Fruit fly (Drosophila melanogaster) whole organism, embryonic: Measurements from ENCODE around the gene CG42324.

Experiments
- CG1024 ChIP-seq: fragments of 200-800 bp; sonication (Bioruptor generic); IDR thresholded peaks from 2 replicates; pipeline ENCODE4 v1.3.6; 2022; ENCODE audit warnings: missing biosample characterization, missing genetic modification characterization
- CG11085 ChIP-seq: fragments of 200-800 bp; sonication (Bioruptor generic); IDR thresholded peaks from 2 replicates; pipeline ENCODE4 v1.3.6; 2022; ENCODE audit warnings: missing biosample characterization, missing genetic modification characterization
- CG11456 ChIP-seq: fragments of 200-800 bp; sonication (Bioruptor generic); IDR thresholded peaks from 3 replicates; pipeline ENCODE4 v1.3.6; 2022; ENCODE audit warnings: missing biosample characterization, missing genetic modification characterization
- CG11504 ChIP-seq: fragments of 200-800 bp; sonication (Bioruptor generic); optimal IDR thresholded peaks from 3 replicates; lab custom pipeline; 2019; ENCODE audit warnings: missing biosample characterization, mild to moderate bottlenecking, missing genetic modification characterization, moderate library complexity
- CG12104 ChIP-seq: fragments of 200-800 bp; sonication (Bioruptor generic); optimal IDR thresholded peaks from 3 replicates; lab custom pipeline; 2016; ENCODE audit warnings: missing biosample characterization, missing genetic modification characterization
- CG12155 ChIP-seq: fragments of 200-800 bp; sonication (Bioruptor generic); optimal IDR thresholded peaks from 3 replicates; lab custom pipeline; 2016; ENCODE audit warnings: missing biosample characterization, missing genetic modification characterization
- CG12744 ChIP-seq: fragments of 200-800 bp; sonication (Bioruptor generic); optimal IDR thresholded peaks from 2 replicates; lab custom pipeline; 2016; ENCODE audit warnings: missing biosample characterization, missing genetic modification characterization
- CG14050 ChIP-seq: fragments of 200-800 bp; sonication (Bioruptor generic); IDR thresholded peaks from 3 replicates; pipeline ENCODE4 v1.3.6; 2022; ENCODE audit warnings: missing biosample characterization, missing genetic modification characterization
- CG15011 ChIP-seq: fragments of 200-800 bp; sonication (Bioruptor generic); optimal IDR thresholded peaks from 3 replicates; lab custom pipeline; 2018; ENCODE audit warnings: missing biosample characterization, mild to moderate bottlenecking, missing genetic modification characterization
- CG15479 ChIP-seq: fragments of 200-800 bp; sonication (Bioruptor generic); optimal IDR thresholded peaks from 3 replicates; lab custom pipeline; 2019; ENCODE audit warnings: missing biosample characterization, mild to moderate bottlenecking, missing genetic modification characterization, moderate library complexity
- CG1602 ChIP-seq: fragments of 200-800 bp; sonication (Bioruptor generic); optimal IDR thresholded peaks from 3 replicates; lab custom pipeline; 2016; ENCODE audit warnings: missing biosample characterization, missing genetic modification characterization
- CG18619 ChIP-seq: fragments of 200-800 bp; sonication (Bioruptor generic); optimal IDR thresholded peaks from 3 replicates; lab custom pipeline; 2017; ENCODE audit warnings: missing biosample characterization, mild to moderate bottlenecking, missing genetic modification characterization
- CG2116 ChIP-seq: fragments of 200-800 bp; sonication (Bioruptor generic); optimal IDR thresholded peaks from 3 replicates; lab custom pipeline; 2018; ENCODE audit warnings: missing biosample characterization, mild to moderate bottlenecking, missing genetic modification characterization
- CG2120 ChIP-seq: fragments of 200-800 bp; sonication (Bioruptor generic); optimal IDR thresholded peaks from 3 replicates; lab custom pipeline; 2016; ENCODE audit warnings: missing biosample characterization, missing genetic modification characterization
- CG30020 ChIP-seq: fragments of 200-800 bp; optimal IDR thresholded peaks from 2 replicates; lab custom pipeline; 2019; ENCODE audit warnings: missing biosample characterization, mild to moderate bottlenecking, missing genetic modification characterization, moderate library complexity
- CG4328 ChIP-seq: fragments of 200-800 bp; sonication (Bioruptor generic); optimal IDR thresholded peaks from 3 replicates; lab custom pipeline; 2017; ENCODE audit warnings: missing biosample characterization, missing genetic modification reagents, missing genetic modification characterization
- CG4404 ChIP-seq: fragments of 200-800 bp; sonication (Bioruptor generic); IDR thresholded peaks from 2 replicates; pipeline ENCODE4 v1.3.6; 2022; ENCODE audit warnings: missing biosample characterization, missing genetic modification characterization
- CG6689 ChIP-seq: fragments of 200-800 bp; sonication (Bioruptor generic); IDR thresholded peaks from 2 replicates; pipeline ENCODE4 v1.3.6; 2022; ENCODE audit warnings: missing biosample characterization, missing genetic modification characterization
- CG8924 ChIP-seq: fragments of 200-800 bp; optimal IDR thresholded peaks from 3 replicates; lab custom pipeline; 2019; ENCODE audit warnings: missing biosample characterization, mild to moderate bottlenecking, missing genetic modification characterization, moderate library complexity
- CG9437 ChIP-seq: fragments of 200-800 bp; sonication (Bioruptor generic); optimal IDR thresholded peaks from 2 replicates; lab custom pipeline; 2018; ENCODE audit warnings: missing biosample characterization, mild to moderate bottlenecking, missing genetic modification characterization
- Chrac-16 ChIP-seq: fragments of 200-800 bp; sonication (Bioruptor generic); optimal IDR thresholded peaks from 3 replicates; lab custom pipeline; 2016; ENCODE audit warnings: missing biosample characterization, missing genetic modification characterization
- Dp ChIP-seq: fragments of 200-800 bp; sonication (Bioruptor generic); optimal IDR thresholded peaks from 2 replicates; lab custom pipeline; 2018; ENCODE audit warnings: missing biosample characterization, mild to moderate bottlenecking, missing genetic modification characterization, moderate library complexity
- E2f1 ChIP-seq: fragments of 200-800 bp; sonication (Bioruptor generic); IDR thresholded peaks from 2 replicates; pipeline ENCODE4 v1.3.6; 2022; ENCODE audit warnings: missing biosample characterization, missing genetic modification characterization
- E2f2 ChIP-seq: fragments of 200-800 bp; sonication (Bioruptor generic); IDR thresholded peaks from 2 replicates; pipeline ENCODE4 v1.3.6; 2022; ENCODE audit warnings: missing biosample characterization, missing genetic modification characterization
- Ets65A ChIP-seq: fragments of 200-800 bp; sonication (Bioruptor generic); peaks from one replicate; lab custom pipeline; 2016; ENCODE audit warnings: missing biosample characterization, missing genetic modification characterization
- Fer3 ChIP-seq: fragments of 200-800 bp; sonication (Bioruptor generic); optimal IDR thresholded peaks from 2 replicates; lab custom pipeline; 2018; ENCODE audit warnings: missing biosample characterization, mild to moderate bottlenecking, missing genetic modification characterization, moderate library complexity
- H2.0 ChIP-seq: fragments of 200-800 bp; sonication (Bioruptor generic); IDR thresholded peaks from 2 replicates; pipeline ENCODE4 v1.3.6; 2022; ENCODE audit warnings: missing biosample characterization, missing genetic modification characterization
- Jarid2 ChIP-seq: fragments of 200-800 bp; sonication (Bioruptor generic); optimal IDR thresholded peaks from 3 replicates; lab custom pipeline; 2017; ENCODE audit warnings: mild to moderate bottlenecking, missing biosample characterization, missing genetic modification reagents, missing genetic modification characterization
- MBD-R2 ChIP-seq: fragments of 200-800 bp; sonication (Bioruptor generic); IDR thresholded peaks from 2 replicates; pipeline ENCODE4 v1.3.6; 2022; ENCODE audit warnings: missing biosample characterization, missing genetic modification characterization
- Rx ChIP-seq: fragments of 200-800 bp; sonication (Bioruptor generic); IDR thresholded peaks from 2 replicates; pipeline ENCODE4 v1.3.6; 2022; ENCODE audit warnings: missing biosample characterization, missing genetic modification characterization
- croc ChIP-seq: fragments of 200-800 bp; sonication (Bioruptor generic); conservative IDR thresholded peaks from 3 replicates; pipeline ENCODE4 v1.3.6; 2022; ENCODE audit warnings: missing biosample characterization, missing genetic modification characterization
- crp ChIP-seq, 2 experiments: fragments of 200-800 bp; sonication (Bioruptor generic); optimal IDR thresholded peaks; 2 replicates in 1 of 2; 3 replicates in 1 of 2; lab custom pipeline; 2017; ENCODE audit warnings: missing biosample characterization in 2 of 2, missing genetic modification characterization in 2 of 2, mild to moderate bottlenecking in 1 of 2, moderate library complexity in 1 of 2
- ems ChIP-seq: fragments of 200-800 bp; sonication (Bioruptor generic); optimal IDR thresholded peaks from 3 replicates; lab custom pipeline; 2016; ENCODE audit warnings: missing biosample characterization, missing genetic modification characterization
- fu2 ChIP-seq: fragments of 200-800 bp; sonication (Bioruptor generic); optimal IDR thresholded peaks from 2 replicates; lab custom pipeline; 2016; ENCODE audit warnings: missing biosample characterization, missing genetic modification characterization
- gce ChIP-seq: fragments of 200-800 bp; sonication (Bioruptor generic); IDR thresholded peaks from 3 replicates; pipeline ENCODE4 v1.3.6; 2022; ENCODE audit warnings: missing biosample characterization, missing genetic modification characterization
- gfzf ChIP-seq: fragments of 200-800 bp; sonication (Bioruptor generic); optimal IDR thresholded peaks from 2 replicates; lab custom pipeline; 2016; ENCODE audit warnings: missing biosample characterization, mild to moderate bottlenecking, missing genetic modification characterization, moderate library complexity
- grn ChIP-seq: fragments of 200-800 bp; sonication (Bioruptor generic); optimal IDR thresholded peaks from 3 replicates; lab custom pipeline; 2017; ENCODE audit warnings: missing biosample characterization, missing genetic modification characterization
- hb ChIP-seq: fragments of 200-800 bp; sonication (Bioruptor generic); IDR thresholded peaks from 3 replicates; pipeline ENCODE4 v1.3.6; 2022; ENCODE audit warnings: missing biosample characterization, missing genetic modification characterization; ENCODE audit not compliant: partially characterized antibody
- lbe ChIP-seq: fragments of 200-800 bp; sonication (Bioruptor generic); optimal IDR thresholded peaks from 2 replicates; lab custom pipeline; 2016; ENCODE audit warnings: missing biosample characterization, mild to moderate bottlenecking, missing genetic modification characterization
- nom ChIP-seq: fragments of 200-800 bp; sonication (Bioruptor generic); optimal IDR thresholded peaks from 2 replicates; lab custom pipeline; 2017; ENCODE audit warnings: missing biosample characterization, missing genetic modification characterization, mild to moderate bottlenecking, moderate library complexity, missing genetic modification reagents
- odd ChIP-seq: fragments of 200-800 bp; sonication (Bioruptor generic); optimal IDR thresholded peaks from 2 replicates; lab custom pipeline; 2017; ENCODE audit warnings: missing biosample characterization, mild to moderate bottlenecking, missing genetic modification characterization
- pita ChIP-seq: fragments of 200-800 bp; sonication (Bioruptor generic); optimal IDR thresholded peaks from 2 replicates; lab custom pipeline; 2017; ENCODE audit warnings: missing biosample characterization, mild to moderate bottlenecking, missing genetic modification characterization
- pzg ChIP-seq: fragments of 200-800 bp; sonication (Bioruptor generic); optimal IDR thresholded peaks from 3 replicates; lab custom pipeline; 2018; ENCODE audit warnings: missing biosample characterization, mild to moderate bottlenecking, missing genetic modification characterization, moderate library complexity
- sd ChIP-seq: fragments of 200-800 bp; sonication (Bioruptor generic); optimal IDR thresholded peaks from 3 replicates; lab custom pipeline; 2018; ENCODE audit warnings: missing biosample characterization, mild to moderate bottlenecking, missing genetic modification characterization, moderate library complexity
- so ChIP-seq: fragments of 200-800 bp; sonication (Bioruptor generic); IDR thresholded peaks from 3 replicates; pipeline ENCODE4 v1.3.6; 2022; ENCODE audit warnings: missing biosample characterization, missing genetic modification characterization
- stwl ChIP-seq: fragments of 200-800 bp; sonication (Bioruptor generic); optimal IDR thresholded peaks from 3 replicates; lab custom pipeline; 2018; ENCODE audit warnings: missing biosample characterization, mild to moderate bottlenecking, missing genetic modification characterization, moderate library complexity
- trh ChIP-seq: fragments of 200-800 bp; sonication (Bioruptor generic); optimal IDR thresholded peaks from 2 replicates; lab custom pipeline; 2016; ENCODE audit warnings: missing biosample characterization, missing genetic modification characterization
- wek ChIP-seq: fragments of 200-800 bp; sonication (Bioruptor generic); optimal IDR thresholded peaks from 3 replicates; lab custom pipeline; 2018; ENCODE audit warnings: missing biosample characterization, mild to moderate bottlenecking, missing genetic modification characterization, moderate library complexity

CG42324 gene

DNA sequence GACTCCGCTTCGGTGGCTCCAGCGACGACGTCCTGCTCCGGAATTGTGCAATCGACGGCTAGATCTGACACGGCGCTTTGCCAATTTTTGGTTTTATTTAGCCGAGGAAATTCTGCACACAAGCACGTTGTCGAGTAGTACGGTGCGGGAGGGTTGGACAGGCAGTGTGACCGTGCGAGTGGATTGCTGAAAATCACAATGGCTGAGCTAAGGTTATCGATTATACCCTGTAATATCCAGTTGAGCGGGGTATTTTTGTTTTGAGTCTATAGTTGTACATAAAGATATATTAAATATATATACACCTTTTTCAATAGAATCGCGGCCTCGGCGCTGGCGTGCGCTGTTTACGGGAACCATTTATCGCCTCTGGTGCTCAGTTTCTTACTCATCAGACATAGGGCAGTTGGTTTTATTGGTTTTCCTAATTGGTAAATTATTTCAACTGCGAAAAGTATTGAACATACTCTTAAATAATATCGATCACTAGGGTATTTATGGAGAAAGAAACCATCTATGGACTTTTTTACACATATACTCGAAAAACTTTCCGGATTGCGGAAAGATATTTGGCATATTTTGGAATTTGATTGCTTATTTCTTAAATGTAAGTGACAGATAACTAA, 11.7 kb upstream of the CG42324 start, which contains the start of gene eIF5B (continued):
- TF ChIP-seq Ets65A (GFP tag; lab: Kevin White, UChicago) (peak; percentile 92), nom (GFP tag; lab: Kevin White, UChicago) (peak; percentile 3), CG12104 (GFP tag; lab: Kevin White, UChicago) (peak; percentile 43), CG15011 (GFP tag; lab: Kevin White, UChicago) (peak; percentile 43), CG4328 (GFP tag; lab: Kevin White, UChicago) (peak; percentile 32), CG12155 (GFP tag; lab: Kevin White, UChicago) (peak; percentile 77), croc (GFP tag; lab: Robert Waterston, UW) (peak; percentile 69), CG2120 (GFP tag; lab: Kevin White, UChicago) (peak; percentile 77), pita (GFP tag; lab: Kevin White, UChicago) (no peak), wek (GFP tag; lab: Kevin White, UChicago) (peak; percentile 3), CG8924 (tag; lab: Kevin White, UChicago) (peak; percentile 84), CG18619 (GFP tag; lab: Kevin White, UChicago) (peak; percentile 79), CG11504 (tag; lab: Kevin White, UChicago) (peak; percentile 73), H2.0 (GFP tag; lab: Robert Waterston, UW) (peak; percentile 86), CG11085 (GFP tag; lab: Robert Waterston, UW) (peak; percentile 73), CG15479 (GFP tag; lab: Kevin White, UChicago) (no peak), CG2116 (GFP tag; lab: Kevin White, UChicago) (peak; percentile 54), CG1602 (peak; percentile 88), fu2 (no peak), CG30020 (tag; lab: Kevin White, UChicago) (peak; percentile 67), CG9437 (GFP tag; lab: Kevin White, UChicago) (peak; percentile 68), sd (tag; lab: Kevin White, UChicago) (no peak), CG12744 (GFP tag; lab: Kevin White, UChicago) (no peak), CG4404 (peak; percentile 78), pzg (GFP tag; lab: Kevin White, UChicago) (peak; percentile 55), Jarid2 (GFP tag; lab: Kevin White, UChicago) (peak; percentile 30), CG1024 (peak; percentile 52; the same call in 1 of the 2 replicates), Fer3 (tag; lab: Kevin White, UChicago) (peak; percentile 61), CG14050 (GFP tag; lab: Robert Waterston, UW) (peak; percentile 81), ems (GFP tag; lab: Kevin White, UChicago) (peak; percentile 58), CG11456 (GFP tag; lab: Robert Waterston, UW) (peak; percentile 89), E2f1 (GFP tag; lab: Robert Waterston, UW) (peak; percentile 83), hb (GFP tag; lab: Robert Waterston, UW) (no peak), Rx (GFP tag; lab: Robert Waterston, UW) (peak; percentile 84), grn (GFP tag; lab: Kevin White, UChicago) (no peak), gce (GFP tag; lab: Robert Waterston, UW) (peak; percentile 56; the same call in 1 of the 3 replicates), crp (GFP tag; optimal IDR thresholded peaks at IDR 0.05; lab: Kevin White, UChicago) (peak in 1 of 2 experiments; percentile 31), trh (GFP tag; lab: Kevin White, UChicago) (peak; percentile 17)

DNA sequence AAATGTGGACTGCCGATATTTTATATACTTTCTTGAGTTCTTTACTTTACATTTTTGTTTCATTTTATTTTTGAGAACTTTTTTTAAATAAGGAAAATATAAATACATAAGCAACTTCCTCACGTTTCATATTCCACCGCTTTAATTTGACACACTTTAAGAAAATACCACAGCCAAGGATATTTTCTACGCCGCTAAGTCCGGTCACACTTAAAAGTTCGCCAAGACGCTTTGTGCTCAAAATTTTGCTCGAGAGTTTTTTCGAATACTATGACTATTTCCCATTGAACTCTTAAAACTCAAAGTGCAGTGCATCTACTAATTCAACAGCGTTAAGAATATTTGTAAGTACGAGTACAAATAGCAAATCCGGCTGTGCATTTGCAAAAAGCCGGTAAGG, 11.1 kb upstream of the CG42324 start, which contains the start of the genes CG46463 and armi:
TSS of gene CG46463 (plus strand) at position 197 of the 400 bp plus-strand sequence.
TSS of gene armi (plus strand) at position 199 of the 400 bp plus-strand sequence.
- no peak for TF ChIP-seq Chrac-16 (GFP tag; lab: Kevin White, UChicago)
- TF ChIP-seq so (GFP tag; lab: Robert Waterston, UW): no peak
- TF ChIP-seq E2f2: peak; percentile 46
- peak; percentile 37 for TF ChIP-seq stwl (tag; lab: Kevin White, UChicago)
- TF ChIP-seq gfzf (GFP tag; lab: Kevin White, UChicago): peak; percentile 69
- TF ChIP-seq CG6689 (GFP tag; lab: Robert Waterston, UW): 0 out of 2 replicates have a peak, but pooled peaks have one; percentile 7
- TF ChIP-seq Dp (GFP tag; lab: Kevin White, UChicago): peak; percentile 55
- TF ChIP-seq lbe (GFP tag; lab: Kevin White, UChicago): no peak
- TF ChIP-seq odd: no peak
- TF ChIP-seq MBD-R2 (GFP tag; lab: Robert Waterston, UW): peak; percentile 55
- peak; percentile 30 for TF ChIP-seq pzg (GFP tag; lab: Kevin White, UChicago)
- TF ChIP-seq, all 482 proteins: peak for 7
